Worm (Caenorhabditis elegans): ENCODE results near the gene F42F12.14.
"Not testable (repeated sequence)": the region's sequence is repeated elsewhere in the genome, so short reads cannot be mapped to it uniquely, and the experiment has no call there.

The F42F12.14 gene

ce11 chrX:12348329-12348728, at the start of gene F42F12.14:
Gene F42F12.14, plus strand, starts transcription at chrX:12348629.
- TF ChIP-seq nhr-41 (GFP tag; IDR thresholded peaks at IDR 0.05) (no peak), mdt-29 (GFP tag; IDR thresholded peaks at IDR 0.05) (no peak), zip-2 (tag; optimal IDR thresholded peaks at IDR 0.05) (no peak), F37D6.2 (tag; optimal IDR thresholded peaks at IDR 0.05) (no peak), ceh-32 (tag; optimal IDR thresholded peaks at IDR 0.05; ENCODE audit: poor library complexity) (no peak), unc-62 (GFP tag; optimal IDR thresholded peaks at IDR 0.05 in 1 of 2) (peak in 1 of 2 experiments; percentile 74), unc-62 (tag; optimal IDR thresholded peaks at IDR 0.05) (no peak), Y105C5A.15 (GFP tag; IDR thresholded peaks at IDR 0.05) (no peak), mdl-1 (tag; optimal IDR thresholded peaks at IDR 0.05) (no peak), nhr-237 (tag; optimal IDR thresholded peaks at IDR 0.05) (no peak)

- TF ChIP-seq zag-1 (tag; optimal IDR thresholded peaks at IDR 0.05) (no peak), ceh-82 (tag; optimal IDR thresholded peaks at IDR 0.05) (no peak), saeg-2 (GFP tag; IDR thresholded peaks at IDR 0.05) (no peak), daf-19 (GFP tag; conservative IDR thresholded peaks at IDR 0.05) (no peak), pqm-1 (tag; optimal IDR thresholded peaks at IDR 0.05) (no peak), lin-13 (GFP tag; optimal IDR thresholded peaks at IDR 0.05) (no peak), ZK546.5 (tag; optimal IDR thresholded peaks at IDR 0.05) (no peak), ama-1 (optimal IDR thresholded peaks at IDR 0.05) (no peak), dmd-6 (GFP tag; IDR thresholded peaks at IDR 0.05) (no peak), mes-2 (tag; optimal IDR thresholded peaks at IDR 0.05; ENCODE audit: poor library complexity, severe bottlenecking) (no peak), tag-97 (GFP tag; IDR thresholded peaks at IDR 0.05) (no peak), duxl-1 (tag; optimal IDR thresholded peaks at IDR 0.05; ENCODE audit: poor library complexity) (no peak), set-16 (GFP tag; IDR thresholded peaks at IDR 0.05) (no peak), zip-2 (tag; optimal IDR thresholded peaks at IDR 0.05) (no peak), nhr-10 (tag; optimal IDR thresholded peaks at IDR 0.05) (no peak), cey-2 (tag; optimal IDR thresholded peaks at IDR 0.05; ENCODE audit: borderline replicate concordance, insufficient read depth) (no peak), php-3 (GFP tag; IDR thresholded peaks at IDR 0.05) (no peak), pha-4 (GFP tag; IDR thresholded peaks at IDR 0.05) (no peak), pha-4 (tag; optimal IDR thresholded peaks at IDR 0.05) (no peak)
These were observed 48.6 kb upstream of the F42F12.14 start, which contains the start of gene W06D11.5 for ce11 chrX:12299834-12300233. Gene W06D11.5, plus strand, starts transcription at chrX:12300134.

- TF ChIP-seq nhr-10 (tag; optimal IDR thresholded peaks at IDR 0.05); madf-5 (GFP tag; IDR thresholded peaks at IDR 0.05); ama-1 (optimal IDR thresholded peaks at IDR 0.05): not testable (repeated sequence)
These were observed 45.7 kb upstream of the F42F12.14 start, which contains the start of gene dot-1.3 for ce11 chrX:12302755-12303154. Gene dot-1.3, minus strand, starts transcription at chrX:12302855.

- no peak for TF ChIP-seq set-16 (GFP tag; IDR thresholded peaks at IDR 0.05)
- TF ChIP-seq D1046.2 (GFP tag; IDR thresholded peaks at IDR 0.05): 0 out of 2 replicates have a peak, but pooled peaks have one; percentile 31
- TF ChIP-seq arid-1 (GFP tag; conservative IDR thresholded peaks at IDR 0.05): 0 out of 2 replicates have a peak, but pooled peaks have one; percentile 13
- TF ChIP-seq lin-1 (GFP tag; IDR thresholded peaks at IDR 0.05): no peak
- TF ChIP-seq nhr-77 (tag; optimal IDR thresholded peaks at IDR 0.05): no peak
- TF ChIP-seq sdz-12 (GFP tag; optimal IDR thresholded peaks at IDR 0.05): no peak
- peak; percentile 47; the same call in 1 of the 2 replicates for TF ChIP-seq ceh-44 (GFP tag; IDR thresholded peaks at IDR 0.05)
- TF ChIP-seq F44E2.7 (GFP tag; IDR thresholded peaks at IDR 0.05): no peak
These were observed 44.2 kb upstream of the F42F12.14 start for ce11 chrX:12304231-12304630.
